Worm (Caenorhabditis elegans) whole organism, late embryonic: ENCODE results near the gene ensh-1.

Experiments
- C38D4.7 ChIP-seq: fragments of 200-800 bp; sonication (Bioruptor generic); optimal IDR thresholded peaks from 2 replicates; lab custom pipeline; 2018; ENCODE audit warnings: mild to moderate bottlenecking, missing genetic modification characterization, moderate library complexity, missing compliant biosample characterization
- F13H6.1 ChIP-seq: sonication (generic microtip); optimal IDR thresholded peaks from 2 replicates; lab custom pipeline; 2016; ENCODE audit warnings: missing genetic modification characterization, missing compliant biosample characterization
- K09A11.1 ChIP-seq: sonication (generic microtip); optimal IDR thresholded peaks from 2 replicates; lab custom pipeline; 2017; ENCODE audit warnings: antibody characterized with exemption, mild to moderate bottlenecking, missing genetic modification characterization, missing compliant biosample characterization; ENCODE audit not compliant: insufficient read depth
- Y22D7AL.16 ChIP-seq: sonication (generic microtip); optimal IDR thresholded peaks from 2 replicates; lab custom pipeline; 2016; ENCODE audit warnings: missing genetic modification characterization, missing compliant biosample characterization
- ama-1 ChIP-seq: fragments of 150-350 bp; optimal IDR thresholded peaks from 2 replicates; lab custom pipeline; 2014
- ceh-14 ChIP-seq: sonication (generic microtip); optimal IDR thresholded peaks from 2 replicates; lab custom pipeline; 2016; ENCODE audit warnings: missing genotype, missing genetic modification characterization, missing compliant biosample characterization
- ceh-2 ChIP-seq: sonication (generic microtip); optimal IDR thresholded peaks from 2 replicates; lab custom pipeline; 2016; ENCODE audit warnings: missing genotype, missing genetic modification characterization, missing compliant biosample characterization
- ceh-22 ChIP-seq: sonication (generic microtip); optimal IDR thresholded peaks from 2 replicates; lab custom pipeline; 2017; ENCODE audit warnings: missing biosample characterization, missing genetic modification characterization
- ceh-24 ChIP-seq: sonication (generic microtip); optimal IDR thresholded peaks from 2 replicates; lab custom pipeline; 2016; ENCODE audit warnings: mild to moderate bottlenecking, missing genetic modification characterization, missing compliant biosample characterization
- ceh-31 ChIP-seq: sonication (generic microtip); optimal IDR thresholded peaks from 2 replicates; lab custom pipeline; 2016; ENCODE audit warnings: missing genetic modification characterization, missing compliant biosample characterization
- ceh-34 ChIP-seq: sonication (generic microtip); optimal IDR thresholded peaks from 2 replicates; lab custom pipeline; 2016; ENCODE audit warnings: mild to moderate bottlenecking, missing genetic modification characterization, missing compliant biosample characterization
- ceh-48 ChIP-seq: sonication (generic microtip); optimal IDR thresholded peaks from 2 replicates; lab custom pipeline; 2016; ENCODE audit warnings: missing genetic modification characterization, inconsistent platforms, missing compliant biosample characterization
- ceh-6 ChIP-seq: fragments of 200-800 bp; sonication (Bioruptor generic); optimal IDR thresholded peaks from 2 replicates; lab custom pipeline; 2018; ENCODE audit warnings: mild to moderate bottlenecking, missing genetic modification characterization, missing compliant biosample characterization
- ceh-9 ChIP-seq: sonication (generic microtip); optimal IDR thresholded peaks from 2 replicates; lab custom pipeline; 2016; ENCODE audit warnings: mild to moderate bottlenecking, missing genetic modification characterization, inconsistent platforms, missing compliant biosample characterization
- che-1 ChIP-seq: sonication (generic microtip); optimal IDR thresholded peaks from 2 replicates; lab custom pipeline; 2016; ENCODE audit warnings: mild to moderate bottlenecking, missing genetic modification characterization, missing compliant biosample characterization
- dmd-4 ChIP-seq: sonication (generic microtip); optimal IDR thresholded peaks from 2 replicates; lab custom pipeline; 2016; ENCODE audit warnings: borderline replicate concordance, missing genetic modification characterization, missing compliant biosample characterization
- dve-1 ChIP-seq: sonication (generic microtip); optimal IDR thresholded peaks from 2 replicates; lab custom pipeline; 2017; ENCODE audit warnings: antibody characterized with exemption, mild to moderate bottlenecking, missing genetic modification characterization, missing compliant biosample characterization
- elt-2 ChIP-seq: sonication (generic microtip); optimal IDR thresholded peaks from 2 replicates; lab custom pipeline; 2016; ENCODE audit warnings: missing genetic modification reagents, missing genetic modification characterization, missing compliant biosample characterization
- gmeb-2 ChIP-seq: sonication (generic microtip); optimal IDR thresholded peaks from 2 replicates; lab custom pipeline; 2016; ENCODE audit warnings: missing genetic modification characterization, inconsistent platforms, missing compliant biosample characterization
- hlh-13 ChIP-seq: fragments of 200-800 bp; sonication (Bioruptor generic); optimal IDR thresholded peaks from 2 replicates; lab custom pipeline; 2018; ENCODE audit warnings: mild to moderate bottlenecking, missing genetic modification characterization, missing compliant biosample characterization
- hlh-30 ChIP-seq: sonication (generic microtip); optimal IDR thresholded peaks from 2 replicates; lab custom pipeline; 2017; ENCODE audit warnings: antibody characterized with exemption, missing genetic modification characterization, missing compliant biosample characterization; ENCODE audit not compliant: insufficient read depth
- lin-11 ChIP-seq: fragments of 200-800 bp; sonication (Bioruptor generic); optimal IDR thresholded peaks from 2 replicates; lab custom pipeline; 2018; ENCODE audit warnings: mild to moderate bottlenecking, missing genetic modification characterization, missing compliant biosample characterization
- nfya-1 ChIP-seq: sonication (generic microtip); optimal IDR thresholded peaks from 2 replicates; lab custom pipeline; 2017; ENCODE audit warnings: missing genetic modification characterization, mild to moderate bottlenecking, missing compliant biosample characterization, antibody characterized with exemption, moderate library complexity
- nhr-11 ChIP-seq: fragments of 150-350 bp; optimal IDR thresholded peaks from 2 replicates; lab custom pipeline; 2014; ENCODE audit warnings: missing biosample characterization, missing genetic modification characterization
- odd-2 ChIP-seq: sonication (generic microtip); optimal IDR thresholded peaks from 2 replicates; lab custom pipeline; 2017; ENCODE audit warnings: antibody characterized with exemption, mild to moderate bottlenecking, missing genetic modification characterization, missing compliant biosample characterization
- pag-3 ChIP-seq: sonication (generic microtip); optimal IDR thresholded peaks from 2 replicates; lab custom pipeline; 2016; ENCODE audit warnings: missing compliant biosample characterization, missing genetic modification characterization, borderline replicate concordance
- pat-9 ChIP-seq: fragments of 200-800 bp; sonication (Bioruptor generic); optimal IDR thresholded peaks from 2 replicates; lab custom pipeline; 2018; ENCODE audit warnings: mild to moderate bottlenecking, missing genetic modification characterization, moderate library complexity, missing compliant biosample characterization
- pha-2 ChIP-seq: sonication (generic microtip); optimal IDR thresholded peaks from 2 replicates; lab custom pipeline; 2017; ENCODE audit warnings: mild to moderate bottlenecking, missing genetic modification characterization, missing compliant biosample characterization
- pha-4 ChIP-seq: fragments of 150-350 bp; optimal IDR thresholded peaks from 2 replicates; lab custom pipeline; 2018; ENCODE audit warnings: missing biosample characterization, missing genetic modification reagents, missing genetic modification characterization
- pros-1 ChIP-seq: fragments of 150-350 bp; optimal IDR thresholded peaks from 2 replicates; lab custom pipeline; 2014; ENCODE audit warnings: missing biosample characterization, missing genetic modification reagents, missing genetic modification characterization
- ref-2 ChIP-seq: sonication (generic microtip); optimal IDR thresholded peaks from 2 replicates; lab custom pipeline; 2016; ENCODE audit warnings: missing genetic modification characterization, missing compliant biosample characterization
- rnt-1 ChIP-seq: sonication (generic microtip); optimal IDR thresholded peaks from 2 replicates; lab custom pipeline; 2016; ENCODE audit warnings: missing genetic modification characterization, missing compliant biosample characterization
- sox-2 ChIP-seq: fragments of 200-800 bp; sonication (Bioruptor generic); IDR thresholded peaks from 2 replicates; pipeline ENCODE4 v1.3.6; 2022; ENCODE audit warnings: missing genetic modification reagents, missing genetic modification characterization, missing compliant biosample characterization
- syd-9 ChIP-seq: sonication (generic microtip); optimal IDR thresholded peaks from 2 replicates; lab custom pipeline; 2016; ENCODE audit warnings: mild to moderate bottlenecking, missing genetic modification characterization, moderate library complexity, missing compliant biosample characterization
- tbx-2 ChIP-seq: sonication (generic microtip); optimal IDR thresholded peaks from 2 replicates; lab custom pipeline; 2016; ENCODE audit warnings: missing genetic modification characterization, missing compliant biosample characterization
- tbx-7 ChIP-seq: sonication (generic microtip); optimal IDR thresholded peaks from 2 replicates; lab custom pipeline; 2016; ENCODE audit warnings: missing genotype, missing genetic modification characterization, missing compliant biosample characterization
- zip-5 ChIP-seq: sonication (generic microtip); optimal IDR thresholded peaks from 2 replicates; lab custom pipeline; 2016; ENCODE audit warnings: missing genetic modification characterization, missing compliant biosample characterization
- ztf-16 ChIP-seq: sonication (generic microtip); optimal IDR thresholded peaks from 2 replicates; lab custom pipeline; 2017; ENCODE audit warnings: missing genetic modification characterization, missing compliant biosample characterization

The ensh-1 gene

ce11 chrX:8905089-8905488, at the start of gene ensh-1:
TSS of gene ensh-1 (plus strand) at chrX:8905389.
- TF ChIP-seq hlh-30, result no peak
- TF ChIP-seq, all 69 proteins: peak for 0

- TF ChIP-seq hlh-30 (no peak), nhr-11 (tag; lab: Kevin White, UChicago) (no peak), nfya-1 (no peak), ceh-9 (tag; lab: Kevin White, UChicago) (no peak), ceh-31 (tag; lab: Kevin White, UChicago) (no peak)
Measured at ce11 chrX:8857904-8858612, 47.1 kb upstream of the ensh-1 start, which contains the start of gene C06E2.5. TSS of gene C06E2.5 (minus strand) at chrX:8857954.

- TF ChIP-seq odd-2 (tag; lab: Kevin White, UChicago) (no peak), K09A11.1 (no peak), ceh-24 (tag; lab: Kevin White, UChicago) (no peak), pha-4 (no peak), ceh-34 (tag; lab: Kevin White, UChicago) (no peak), Y22D7AL.16 (tag; lab: Kevin White, UChicago) (no peak), tbx-7 (tag; lab: Kevin White, UChicago) (no peak), pat-9 (tag; lab: Kevin White, UChicago) (no peak), pros-1 (tag; lab: Kevin White, UChicago) (no peak), sox-2 (GFP tag; lab: Robert Waterston, UW) (no peak), F13H6.1 (tag; lab: Kevin White, UChicago) (no peak), ceh-22 (tag; lab: Kevin White, UChicago) (no peak), che-1 (tag; lab: Kevin White, UChicago) (no peak), tbx-2 (no peak), ceh-48 (tag; lab: Kevin White, UChicago) (no peak), gmeb-2 (tag; lab: Kevin White, UChicago) (no peak), syd-9 (tag; lab: Kevin White, UChicago) (no peak), dve-1 (tag; lab: Kevin White, UChicago) (no peak), rnt-1 (no peak), elt-2 (tag; lab: Kevin White, UChicago) (no peak)
Measured at ce11 chrX:8859538-8859937, 45.7 kb upstream of the ensh-1 start.

- TF ChIP-seq odd-2 (tag; lab: Kevin White, UChicago), result no peak
- no peak for TF ChIP-seq pha-2 (tag; lab: Kevin White, UChicago)
- TF ChIP-seq ceh-48 (tag; lab: Kevin White, UChicago), result no peak
- TF ChIP-seq lin-11 (tag; lab: Kevin White, UChicago), result no peak
- TF ChIP-seq ama-1 (lab: Kevin White, UChicago), result no peak
- TF ChIP-seq syd-9 (tag; lab: Kevin White, UChicago), result no peak
- TF ChIP-seq ztf-16 (tag; lab: Kevin White, UChicago), result no peak
- TF ChIP-seq ceh-2 (tag; lab: Kevin White, UChicago), result no peak
Measured at ce11 chrX:8860958-8861357, 44.2 kb upstream of the ensh-1 start, which contains the start of gene C06E2.9. TSS of gene C06E2.9 (plus strand) at chrX:8861258.

- no peak for TF ChIP-seq tbx-7 (tag; lab: Kevin White, UChicago)
- no peak for TF ChIP-seq lin-11 (tag; lab: Kevin White, UChicago)
- TF ChIP-seq tbx-2, result no peak
- no peak for TF ChIP-seq odd-2 (tag; lab: Kevin White, UChicago)
- no peak for TF ChIP-seq hlh-13 (GFP tag; lab: Kevin White, UChicago)
- no peak for TF ChIP-seq C38D4.7 (GFP tag; lab: Kevin White, UChicago)
- no peak for TF ChIP-seq zip-5 (tag; lab: Kevin White, UChicago)
- no peak for TF ChIP-seq ceh-14 (tag; lab: Kevin White, UChicago)
- TF ChIP-seq ref-2 (tag; lab: Kevin White, UChicago), result no peak
- no peak for TF ChIP-seq dmd-4 (tag; lab: Kevin White, UChicago)
- TF ChIP-seq Y22D7AL.16 (tag; lab: Kevin White, UChicago), result no peak
- TF ChIP-seq ceh-6, result no peak
- no peak for TF ChIP-seq pag-3
- no peak for TF ChIP-seq pros-1 (tag; lab: Kevin White, UChicago)
- TF ChIP-seq ceh-24 (tag; lab: Kevin White, UChicago), result no peak
- no peak for TF ChIP-seq nfya-1
Measured at ce11 chrX:8866563-8866962, 38.6 kb upstream of the ensh-1 start, which contains the start of gene ins-9. TSS of gene ins-9 (minus strand) at chrX:8866663.
